Worm (Caenorhabditis elegans) whole organism, L2 larva: Measurements from ENCODE around the gene arrd-1.

Experiments
- F13H6.1 ChIP-seq: sonication (generic microtip); optimal IDR thresholded peaks from 2 replicates; lab custom pipeline; 2016; ENCODE audit warnings: missing genetic modification characterization, missing compliant biosample characterization
- ZK546.5 ChIP-seq: sonication (generic microtip); optimal IDR thresholded peaks from 2 replicates; lab custom pipeline; 2017; ENCODE audit warnings: missing biosample characterization, missing genetic modification characterization
- ama-1 ChIP-seq: fragments of 150-350 bp; optimal IDR thresholded peaks from 2 replicates; lab custom pipeline; 2018; ENCODE audit warnings: inconsistent platforms
- dmd-4 ChIP-seq: sonication (generic microtip); optimal IDR thresholded peaks from 2 replicates; lab custom pipeline; 2017; ENCODE audit warnings: missing biosample characterization, missing genetic modification characterization
- elt-3 ChIP-seq: sonication (generic microtip); optimal IDR thresholded peaks from 2 replicates; lab custom pipeline; 2017; ENCODE audit warnings: missing biosample characterization, missing genetic modification characterization
- lin-13 ChIP-seq: fragments of 150-350 bp; optimal IDR thresholded peaks from 2 replicates; lab custom pipeline; 2014; ENCODE audit warnings: missing biosample characterization, missing genetic modification reagents, missing genetic modification characterization
- lin-39 ChIP-seq: fragments of 150-350 bp; optimal IDR thresholded peaks from 2 replicates; lab custom pipeline; 2014; ENCODE audit warnings: missing biosample characterization, missing genetic modification reagents, missing genetic modification characterization
- nhr-11 ChIP-seq: fragments of 150-350 bp; optimal IDR thresholded peaks from 2 replicates; lab custom pipeline; 2014; ENCODE audit warnings: missing biosample characterization, missing genetic modification characterization
- nhr-12 ChIP-seq: fragments of 150-350 bp; optimal IDR thresholded peaks from 2 replicates; lab custom pipeline; 2014; ENCODE audit warnings: missing biosample characterization, missing genetic modification characterization
- skn-1 ChIP-seq: sonication (generic microtip); optimal IDR thresholded peaks from 2 replicates; lab custom pipeline; 2017; ENCODE audit warnings: missing biosample characterization, missing genetic modification characterization
- unc-62 ChIP-seq: fragments of 150-350 bp; optimal IDR thresholded peaks from 2 replicates; lab custom pipeline; 2014; ENCODE audit warnings: missing biosample characterization, missing genetic modification reagents, missing genetic modification characterization
- ztf-1 ChIP-seq: fragments of 200-800 bp; sonication (Bioruptor generic); conservative IDR thresholded peaks from 2 replicates; pipeline ENCODE4 v1.3.6; 2022; ENCODE audit warnings: missing genetic modification characterization, missing compliant biosample characterization

DNA sequence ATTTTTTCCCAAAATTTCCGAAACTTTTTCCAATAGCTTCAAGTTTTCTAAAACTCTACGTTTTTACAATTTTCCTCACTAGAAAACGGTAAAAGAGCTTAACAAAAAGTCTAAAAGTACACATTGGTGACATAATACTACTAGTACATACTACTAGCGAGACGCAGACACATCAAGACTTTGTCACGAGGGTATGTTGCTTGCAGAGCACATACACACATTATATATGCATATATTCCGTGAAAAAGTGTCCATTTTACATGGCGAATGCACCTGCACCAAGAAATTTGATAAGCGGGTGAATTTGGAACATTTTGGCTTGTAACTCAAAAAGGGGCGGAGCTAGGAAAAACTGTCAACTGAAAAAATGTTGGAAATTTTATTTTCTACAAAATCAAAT is 26.0 kb upstream of the arrd-1 start:
- no peak for TF ChIP-seq nhr-11 (tag; lab: Kevin White, UChicago)
- no peak for TF ChIP-seq lin-39
- TF ChIP-seq dmd-4 (tag; lab: Kevin White, UChicago): no peak
- TF ChIP-seq skn-1 (tag; lab: Kevin White, UChicago): no peak
- no peak for TF ChIP-seq lin-13 (GFP tag; lab: Kevin White, UChicago)
- TF ChIP-seq elt-3 (tag; lab: Kevin White, UChicago): no peak
- TF ChIP-seq unc-62: no peak
- no peak for TF ChIP-seq nhr-12 (tag; lab: Kevin White, UChicago)
- TF ChIP-seq ama-1 (lab: Kevin White, UChicago): no peak
- no peak for TF ChIP-seq F13H6.1 (tag; lab: Kevin White, UChicago)
- TF ChIP-seq ztf-1 (GFP tag; lab: Robert Waterston, UW): no peak
- TF ChIP-seq ZK546.5: no peak
